Fruit fly (Drosophila melanogaster) whole organism: Measurements from ENCODE around the gene galectin.

Experiments used
- CG8478 ChIP-seq: fragments of >200 bp; optimal IDR thresholded peaks from 2 replicates; lab custom pipeline; 2018; ENCODE audit warnings: inconsistent platforms
- Dll ChIP-seq: fragments of >200 bp; optimal IDR thresholded peaks from 2 replicates; lab custom pipeline; 2017
- EcR ChIP-seq, 2 experiments: fragments of >200 bp; optimal IDR thresholded peaks; 2 replicates each; lab custom pipeline; 2017; ENCODE audit warnings: missing biosample characterization in 2 of 2, missing genetic modification characterization in 2 of 2, missing genetic modification reagents in 2 of 2
- pan ChIP-seq: fragments of >200 bp; optimal IDR thresholded peaks from 2 replicates; lab custom pipeline; 2017
- psq ChIP-seq: fragments of >200 bp; optimal IDR thresholded peaks from 2 replicates; lab custom pipeline; 2017
- usp ChIP-seq: fragments of >200 bp; optimal IDR thresholded peaks from 2 replicates; lab custom pipeline; 2017; ENCODE audit warnings: missing biosample characterization, missing genetic modification characterization, mixed read lengths

The galectin gene

DNA sequence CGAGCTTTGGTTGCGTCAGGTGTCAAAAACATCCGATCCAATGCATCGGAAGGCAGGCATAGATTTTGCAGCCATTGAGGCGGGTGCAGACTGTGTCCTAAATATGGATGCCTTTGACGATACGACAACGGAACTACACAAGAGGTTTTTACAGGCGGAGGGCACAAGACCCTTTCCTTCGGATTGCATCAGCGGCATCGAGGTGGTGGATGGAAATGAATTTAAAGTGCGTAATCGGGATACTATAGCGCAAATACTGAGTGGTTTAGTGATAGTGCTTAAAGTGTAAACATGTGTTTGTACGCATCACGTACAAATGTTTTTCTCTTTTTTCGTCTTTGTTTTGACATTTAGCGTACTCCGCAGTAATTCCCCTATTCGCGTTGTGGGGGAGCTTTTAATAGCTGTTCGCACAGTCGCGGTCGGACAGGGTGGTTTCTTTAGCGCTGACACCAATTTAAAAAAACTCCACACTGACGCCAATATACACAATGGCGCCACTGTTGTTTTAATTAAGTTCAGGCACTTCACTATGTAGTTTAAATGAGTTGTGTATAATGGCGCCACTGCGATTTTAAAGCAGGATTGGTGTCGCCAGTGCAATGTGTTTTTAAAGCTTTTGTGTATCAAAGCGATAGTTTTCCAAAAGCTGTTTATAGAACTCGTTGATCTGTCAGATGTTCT lies 1.3 kb downstream of the galectin start:
- TF ChIP-seq pan = no peak
- no peak for TF ChIP-seq usp (GFP tag; lab: Kevin White, UChicago)
- no peak for TF ChIP-seq Dll (lab: Kevin White, UChicago)
- TF ChIP-seq CG8478 (lab: Kevin White, UChicago) = no peak
- TF ChIP-seq psq (lab: Kevin White, UChicago) = no peak
- TF ChIP-seq EcR (GFP tag; optimal IDR thresholded peaks at IDR 0.05; lab: Kevin White, UChicago) = no peak

DNA sequence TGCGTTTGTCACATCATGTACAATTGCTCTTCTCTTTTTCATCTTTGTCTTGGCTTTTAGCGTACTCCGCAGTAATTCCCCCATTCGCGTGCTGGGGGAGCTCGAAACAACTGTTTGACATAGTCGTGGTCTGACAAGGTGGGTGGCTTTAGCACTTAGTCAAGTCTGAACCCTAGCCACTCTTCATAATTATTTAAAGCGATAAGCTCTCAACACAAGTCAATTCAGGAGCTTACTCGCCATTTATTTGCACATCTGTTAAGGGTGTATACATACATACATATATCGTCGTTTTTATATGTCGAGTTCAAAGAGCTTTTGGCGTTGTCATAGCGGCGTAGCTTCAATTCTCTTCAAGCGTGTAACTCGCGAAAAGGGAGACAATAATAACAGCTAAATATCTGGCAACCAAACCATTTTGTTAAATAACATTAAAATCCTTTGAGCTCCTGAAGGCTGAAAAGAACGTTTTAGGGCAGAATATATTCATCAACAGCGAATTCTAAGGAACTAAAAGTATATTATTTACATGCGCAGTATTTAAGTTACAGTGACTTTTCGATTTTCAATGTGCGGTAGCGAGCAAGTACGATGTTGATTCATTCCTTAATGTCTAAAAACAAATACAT lies 2.3 kb downstream of the galectin start:
- no peak for TF ChIP-seq CG8478 (lab: Kevin White, UChicago)
- TF ChIP-seq EcR (GFP tag; optimal IDR thresholded peaks at IDR 0.05; lab: Kevin White, UChicago) = no peak
- TF ChIP-seq psq (lab: Kevin White, UChicago) = no peak
- no peak for TF ChIP-seq Dll (lab: Kevin White, UChicago)
- TF ChIP-seq pan = no peak
- no peak for TF ChIP-seq usp (GFP tag; lab: Kevin White, UChicago)

- no peak for TF ChIP-seq psq (lab: Kevin White, UChicago)
- TF ChIP-seq usp (GFP tag; lab: Kevin White, UChicago) = no peak
- TF ChIP-seq CG8478 (lab: Kevin White, UChicago) = no peak
- no peak for TF ChIP-seq Dll (lab: Kevin White, UChicago)
- TF ChIP-seq pan = no peak
- no peak for TF ChIP-seq EcR (GFP tag; optimal IDR thresholded peaks at IDR 0.05; lab: Kevin White, UChicago)
Observed at dm6 chr2L:76048-76447, 4.5 kb downstream of the galectin start, which contains the start of gene CG11374. Gene CG11374 (plus strand): TSS chr2L:76348.

DNA sequence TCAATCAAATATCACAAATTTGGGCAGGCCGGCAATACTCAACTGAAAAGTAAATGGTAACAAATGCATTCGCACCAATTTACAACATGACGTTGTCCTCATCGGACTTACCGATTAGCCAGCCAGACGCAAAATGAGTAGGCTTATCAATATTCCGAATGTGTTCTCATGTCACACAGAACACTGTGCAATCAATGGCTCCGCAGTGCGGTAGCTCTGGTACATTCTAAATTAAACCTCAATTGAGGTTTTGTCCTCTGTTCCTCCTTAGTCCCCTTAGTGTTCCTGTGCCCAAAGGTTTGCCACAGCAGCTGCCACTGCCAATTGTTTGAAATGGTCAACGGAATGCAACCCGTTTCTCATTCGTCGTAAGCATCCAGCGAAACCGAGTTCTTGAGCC lies 7.3 kb downstream of the galectin start:
- TF ChIP-seq Dll (lab: Kevin White, UChicago) (no peak), CG8478 (lab: Kevin White, UChicago) (no peak), usp (GFP tag; lab: Kevin White, UChicago) (no peak), EcR (GFP tag; optimal IDR thresholded peaks at IDR 0.05; lab: Kevin White, UChicago) (no peak)

- TF ChIP-seq pan (no peak), EcR (GFP tag; optimal IDR thresholded peaks at IDR 0.05; lab: Kevin White, UChicago) (no peak), psq (lab: Kevin White, UChicago) (no peak), usp (GFP tag; lab: Kevin White, UChicago) (no peak), Dll (lab: Kevin White, UChicago) (no peak), CG8478 (lab: Kevin White, UChicago) (no peak)
Observed at dm6 chr2L:81198-81597, 9.6 kb downstream of the galectin start.

DNA sequence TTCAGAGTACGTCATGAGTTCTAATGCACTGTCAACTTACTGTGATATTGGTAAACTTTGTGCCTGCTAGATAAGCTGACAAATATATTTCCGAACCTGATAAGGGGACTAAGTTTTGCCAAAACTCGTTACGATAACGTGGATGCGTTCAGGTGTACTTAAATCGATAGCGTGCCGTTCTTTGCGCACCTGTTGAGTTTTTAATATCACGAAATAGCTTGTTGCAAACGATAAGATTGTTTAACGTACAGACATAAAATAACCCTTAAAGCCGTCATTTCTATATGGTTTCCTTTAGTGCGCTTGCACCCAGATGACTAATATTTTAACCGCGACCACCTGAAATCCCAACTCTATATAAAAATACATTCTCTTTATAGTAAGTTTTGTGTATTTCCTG lies 10.5 kb downstream of the galectin start:
- TF ChIP-seq EcR (GFP tag; optimal IDR thresholded peaks at IDR 0.05; lab: Kevin White, UChicago) (no peak), pan (no peak), usp (GFP tag; lab: Kevin White, UChicago) (no peak), psq (lab: Kevin White, UChicago) (no peak), Dll (lab: Kevin White, UChicago) (no peak), CG8478 (lab: Kevin White, UChicago) (no peak)

DNA sequence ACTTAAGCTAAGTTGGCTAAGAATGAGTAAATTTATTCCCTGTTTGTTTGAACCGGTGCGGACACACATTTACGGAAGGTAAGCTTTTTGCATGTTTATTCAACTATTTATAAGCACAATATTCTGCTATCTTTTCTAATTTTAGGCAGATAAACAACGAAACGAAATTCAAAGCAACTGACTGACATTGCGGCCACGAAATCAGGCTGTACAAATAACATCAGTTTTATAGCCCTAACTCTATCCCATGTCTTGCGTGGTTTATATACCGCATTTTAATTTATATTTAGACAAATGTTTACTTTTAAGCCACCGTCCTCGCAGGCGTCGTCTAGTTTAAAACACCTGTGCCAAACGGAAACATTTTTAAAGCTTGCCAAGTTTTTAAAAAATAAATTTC lies 13.5 kb downstream of the galectin start:
- no peak for TF ChIP-seq EcR (GFP tag; optimal IDR thresholded peaks at IDR 0.05; lab: Kevin White, UChicago)
- TF ChIP-seq psq (lab: Kevin White, UChicago) = no peak
- no peak for TF ChIP-seq Dll (lab: Kevin White, UChicago)
- no peak for TF ChIP-seq CG8478 (lab: Kevin White, UChicago)
- TF ChIP-seq usp (GFP tag; lab: Kevin White, UChicago) = no peak
- no peak for TF ChIP-seq pan

dm6 chr2L:85701-86100 lies 14.1 kb downstream of the galectin start:
- TF ChIP-seq EcR (GFP tag; optimal IDR thresholded peaks at IDR 0.05; lab: Kevin White, UChicago) (no peak), Dll (lab: Kevin White, UChicago) (no peak), psq (lab: Kevin White, UChicago) (no peak), CG8478 (lab: Kevin White, UChicago) (no peak), pan (no peak)

DNA sequence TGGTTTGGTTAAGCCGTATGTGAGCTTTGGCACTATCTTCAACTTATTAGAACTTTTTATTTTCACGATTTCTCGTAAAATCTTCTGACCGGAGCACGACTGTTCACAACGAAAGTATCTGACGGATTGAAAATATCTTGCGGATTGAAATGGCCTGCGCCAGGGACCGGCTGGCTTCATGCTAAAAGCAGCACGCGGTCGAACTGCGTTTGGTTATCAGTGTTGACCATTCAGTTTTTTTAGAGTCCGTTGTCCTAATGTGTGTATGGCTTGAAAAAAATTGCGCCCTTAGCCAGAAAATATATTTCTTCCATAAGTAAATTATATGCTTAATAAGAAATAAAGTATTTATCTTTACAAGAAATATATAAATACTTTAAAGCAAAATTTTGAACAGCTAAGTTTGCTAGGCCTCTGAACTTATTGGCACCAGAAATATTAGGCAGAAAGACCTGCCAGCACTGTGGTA lies 15.7 kb downstream of the galectin start, which contains the start of gene net:
net (minus strand) TSS at position 133 of the 469 bp plus-strand sequence.
- TF ChIP-seq pan (no peak), psq (lab: Kevin White, UChicago) (no peak), Dll (lab: Kevin White, UChicago) (no peak), CG8478 (lab: Kevin White, UChicago) (no peak), usp (GFP tag; lab: Kevin White, UChicago) (no peak), EcR (GFP tag; optimal IDR thresholded peaks at IDR 0.05; lab: Kevin White, UChicago) (no peak)

- TF ChIP-seq CG8478 (lab: Kevin White, UChicago) (no peak), usp (GFP tag; lab: Kevin White, UChicago) (no peak), pan (no peak), psq (lab: Kevin White, UChicago) (no peak), EcR (GFP tag; optimal IDR thresholded peaks at IDR 0.05; lab: Kevin White, UChicago) (no peak), Dll (lab: Kevin White, UChicago) (no peak)
Observed at dm6 chr2L:88528-88927, 17.0 kb downstream of the galectin start.

DNA sequence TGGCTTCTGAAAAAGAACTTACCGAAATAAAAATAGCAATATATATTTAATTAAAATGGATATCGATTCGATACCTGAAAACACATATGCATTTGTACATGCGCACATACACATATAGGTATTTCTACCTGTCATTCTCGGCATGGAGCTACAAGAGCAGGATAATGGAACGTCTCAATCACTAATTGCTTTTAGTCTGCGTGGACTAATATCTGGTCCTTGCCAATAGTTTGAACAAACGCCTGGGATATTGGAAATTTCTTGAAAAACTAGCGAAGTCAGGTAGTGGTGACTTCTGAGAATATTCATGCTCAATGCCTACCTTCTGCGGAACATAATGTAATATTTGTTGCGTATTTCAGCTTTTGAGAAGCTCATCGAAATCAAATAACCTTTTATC lies 17.6 kb downstream of the galectin start:
- TF ChIP-seq CG8478 (lab: Kevin White, UChicago) = no peak
- no peak for TF ChIP-seq psq (lab: Kevin White, UChicago)
- TF ChIP-seq EcR (GFP tag; optimal IDR thresholded peaks at IDR 0.05; lab: Kevin White, UChicago) = no peak
- TF ChIP-seq usp (GFP tag; lab: Kevin White, UChicago) = no peak
- no peak for TF ChIP-seq pan
- no peak for TF ChIP-seq Dll (lab: Kevin White, UChicago)
